Worm (Caenorhabditis elegans) whole organism, L1 larva: ENCODE results near the gene cdkl-1.

Experiments used
- C34B4.2 ChIP-seq: sonication (generic microtip); optimal IDR thresholded peaks from 2 replicates; lab custom pipeline; 2017; ENCODE audit warnings: mild to moderate bottlenecking, missing genetic modification characterization, missing compliant biosample characterization
- Y116A8C.19 ChIP-seq: sonication (generic microtip); optimal IDR thresholded peaks from 2 replicates; lab custom pipeline; 2016; ENCODE audit warnings: missing compliant biosample characterization, missing genetic modification characterization, borderline replicate concordance
- aly-2 ChIP-seq: fragments of 150-350 bp; optimal IDR thresholded peaks from 2 replicates; lab custom pipeline; 2014; ENCODE audit warnings: missing biosample characterization, missing genetic modification characterization
- ama-1 ChIP-seq: fragments of 150-350 bp; optimal IDR thresholded peaks from 2 replicates; lab custom pipeline; 2014
- blmp-1 ChIP-seq: fragments of 150-350 bp; optimal IDR thresholded peaks from 2 replicates; lab custom pipeline; 2014; ENCODE audit warnings: missing biosample characterization, missing genetic modification characterization
- ceh-63 ChIP-seq: fragments of 200-800 bp; sonication (Bioruptor generic); optimal IDR thresholded peaks from 2 replicates; lab custom pipeline; 2018; ENCODE audit warnings: mild to moderate bottlenecking, missing genetic modification characterization, missing compliant biosample characterization
- ceh-8 ChIP-seq: fragments of 200-800 bp; sonication (Bioruptor generic); optimal IDR thresholded peaks from 2 replicates; lab custom pipeline; 2018; ENCODE audit warnings: mild to moderate bottlenecking, missing genetic modification characterization, moderate library complexity, missing compliant biosample characterization
- ceh-88 ChIP-seq: fragments of 200-800 bp; sonication (Bioruptor generic); IDR thresholded peaks from 2 replicates; pipeline ENCODE4 v1.3.6; 2022; ENCODE audit warnings: missing genetic modification characterization, missing compliant biosample characterization
- ceh-90 ChIP-seq: sonication (generic microtip); optimal IDR thresholded peaks from 2 replicates; lab custom pipeline; 2016; ENCODE audit warnings: missing genetic modification characterization, missing compliant biosample characterization
- dpl-1 ChIP-seq, 3 experiments: fragments of 150-350 bp in 2 of 3; sonication (generic microtip) in 1 of 3; optimal IDR thresholded peaks; 2 replicates each; lab custom pipeline; 2014 to 2017; ENCODE audit warnings: missing biosample characterization in 3 of 3, missing genetic modification characterization in 3 of 3, missing genetic modification reagents in 3 of 3
- dsc-1 ChIP-seq: sonication (generic microtip); optimal IDR thresholded peaks from 2 replicates; lab custom pipeline; 2016; ENCODE audit warnings: mild to moderate bottlenecking, missing genetic modification characterization, missing compliant biosample characterization
- efl-1 ChIP-seq, 4 experiments: fragments of 150-350 bp; optimal IDR thresholded peaks in 3 of 4; peaks in 1 of 4; 1 replicate in 1 of 4; 2 replicates in 3 of 4; lab custom pipeline; 2014; ENCODE audit warnings: missing biosample characterization in 2 of 4, missing genetic modification characterization in 2 of 4, missing genetic modification reagents in 2 of 4
- egl-13 ChIP-seq: sonication (generic microtip); optimal IDR thresholded peaks from 2 replicates; lab custom pipeline; 2016; ENCODE audit warnings: missing genotype, missing genetic modification reagents, missing genetic modification characterization, missing compliant biosample characterization
- egl-27 ChIP-seq, 2 experiments: fragments of 150-350 bp in 1 of 2; sonication (generic microtip); optimal IDR thresholded peaks; 3 replicates each; lab custom pipeline; 2017 to 2018; ENCODE audit warnings: missing biosample characterization in 2 of 2, missing genetic modification characterization in 2 of 2, missing genetic modification reagents in 2 of 2
- elt-2 ChIP-seq: sonication (generic microtip); optimal IDR thresholded peaks from 2 replicates; lab custom pipeline; 2016; ENCODE audit warnings: missing genetic modification characterization, mild to moderate bottlenecking, inconsistent platforms, missing compliant biosample characterization, missing genetic modification reagents
- elt-3 ChIP-seq, 6 experiments: fragments of 150-350 bp in 1 of 6; sonication (generic microtip); optimal IDR thresholded peaks; 2 replicates each; lab custom pipeline; 2017 to 2018; ENCODE audit warnings: missing biosample characterization in 6 of 6, missing genetic modification characterization in 6 of 6, inconsistent platforms in 1 of 6
- ets-5 ChIP-seq: fragments of 200-800 bp; sonication (Bioruptor generic); IDR thresholded peaks from 2 replicates; pipeline ENCODE4 v1.3.6; 2022; ENCODE audit warnings: missing genetic modification characterization, missing compliant biosample characterization
- fkh-4 ChIP-seq: sonication (generic microtip); optimal IDR thresholded peaks from 2 replicates; lab custom pipeline; 2016; ENCODE audit warnings: missing compliant biosample characterization, missing genetic modification characterization, borderline replicate concordance
- fkh-8 ChIP-seq: sonication (generic microtip); optimal IDR thresholded peaks from 2 replicates; lab custom pipeline; 2016; ENCODE audit warnings: mild to moderate bottlenecking, missing genetic modification characterization, missing compliant biosample characterization
- fos-1 ChIP-seq: fragments of 150-350 bp; optimal IDR thresholded peaks from 2 replicates; lab custom pipeline; 2014; ENCODE audit warnings: missing biosample characterization, missing genetic modification characterization
- hlh-17 ChIP-seq: fragments of 200-800 bp; sonication (Bioruptor generic); optimal IDR thresholded peaks from 2 replicates; lab custom pipeline; 2018; ENCODE audit warnings: missing genetic modification characterization, mild to moderate bottlenecking, missing compliant biosample characterization, moderate library complexity, borderline replicate concordance
- hlh-4 ChIP-seq: sonication (generic microtip); optimal IDR thresholded peaks from 2 replicates; lab custom pipeline; 2016; ENCODE audit warnings: mild to moderate bottlenecking, missing genetic modification characterization, missing compliant biosample characterization
- hpl-2 ChIP-seq: fragments of 150-350 bp; optimal IDR thresholded peaks from 2 replicates; lab custom pipeline; 2014; ENCODE audit warnings: missing biosample characterization, missing genetic modification reagents, missing genetic modification characterization
- irx-1 ChIP-seq: sonication (generic microtip); optimal IDR thresholded peaks from 2 replicates; lab custom pipeline; 2016; ENCODE audit warnings: missing genetic modification characterization, missing compliant biosample characterization
- isw-1 ChIP-seq: fragments of 200-800 bp; sonication (Bioruptor generic); IDR thresholded peaks from 2 replicates; pipeline ENCODE4 v1.3.6; 2022; ENCODE audit warnings: missing genetic modification characterization, missing compliant biosample characterization
- jun-1 ChIP-seq: fragments of 150-350 bp; optimal IDR thresholded peaks from 2 replicates; lab custom pipeline; 2014; ENCODE audit warnings: missing biosample characterization, missing genetic modification reagents, missing genetic modification characterization
- lin-35 ChIP-seq, 2 experiments: fragments of 150-350 bp; optimal IDR thresholded peaks; 2 replicates each; lab custom pipeline; 2014; ENCODE audit warnings: missing biosample characterization in 2 of 2, missing genetic modification characterization in 2 of 2, missing genetic modification reagents in 2 of 2
- lir-3 ChIP-seq: sonication (generic microtip); optimal IDR thresholded peaks from 2 replicates; lab custom pipeline; 2016; ENCODE audit warnings: mild to moderate bottlenecking, missing genetic modification characterization, moderate library complexity, missing compliant biosample characterization; ENCODE audit not compliant: poor library complexity
- lsy-2 ChIP-seq, 2 experiments: fragments of 150-350 bp; optimal IDR thresholded peaks; 2 replicates each; lab custom pipeline; 2014; ENCODE audit warnings: missing biosample characterization in 2 of 2, missing genetic modification characterization in 2 of 2
- mdl-1 ChIP-seq, 2 experiments: fragments of 150-350 bp; optimal IDR thresholded peaks; 2 replicates each; lab custom pipeline; 2014 to 2017; ENCODE audit warnings: missing biosample characterization in 2 of 2, missing genetic modification characterization in 2 of 2, inconsistent platforms in 1 of 2
- mef-2 ChIP-seq: fragments of 150-350 bp; optimal IDR thresholded peaks from 2 replicates; lab custom pipeline; 2014; ENCODE audit warnings: missing biosample characterization, missing genetic modification characterization
- mep-1 ChIP-seq: fragments of 150-350 bp; optimal IDR thresholded peaks from 2 replicates; lab custom pipeline; 2014; ENCODE audit warnings: missing biosample characterization, missing genetic modification characterization
- nhr-11 ChIP-seq: fragments of 150-350 bp; optimal IDR thresholded peaks from 2 replicates; lab custom pipeline; 2014; ENCODE audit warnings: missing biosample characterization, missing genetic modification characterization
- nhr-12 ChIP-seq: sonication (generic microtip); optimal IDR thresholded peaks from 2 replicates; lab custom pipeline; 2017; ENCODE audit warnings: missing biosample characterization, missing genetic modification characterization
- nhr-19 ChIP-seq: fragments of 200-800 bp; sonication (Bioruptor generic); conservative IDR thresholded peaks from 2 replicates; pipeline ENCODE4 v1.3.6; 2022; ENCODE audit warnings: missing genetic modification characterization, missing compliant biosample characterization
- nhr-20 ChIP-seq: sonication (generic microtip); optimal IDR thresholded peaks from 2 replicates; lab custom pipeline; 2016; ENCODE audit warnings: mild to moderate bottlenecking, missing genetic modification characterization, missing compliant biosample characterization
- nhr-47 ChIP-seq: sonication (generic microtip); optimal IDR thresholded peaks from 2 replicates; lab custom pipeline; 2016; ENCODE audit warnings: mild to moderate bottlenecking, missing genetic modification characterization, moderate library complexity, missing compliant biosample characterization
- nhr-77 ChIP-seq: fragments of 150-350 bp; optimal IDR thresholded peaks from 2 replicates; lab custom pipeline; 2014; ENCODE audit warnings: missing biosample characterization, missing genetic modification characterization
- nhr-84 ChIP-seq: sonication (generic microtip); optimal IDR thresholded peaks from 2 replicates; lab custom pipeline; 2017; ENCODE audit warnings: missing biosample characterization, missing genetic modification characterization
- nhr-85 ChIP-seq: sonication (generic microtip); peaks from one replicate; lab custom pipeline; 2016; ENCODE audit warnings: missing genetic modification characterization, inconsistent platforms, missing compliant biosample characterization
- nhr-90 ChIP-seq: sonication (generic microtip); optimal IDR thresholded peaks from 2 replicates; lab custom pipeline; 2016; ENCODE audit warnings: mild to moderate bottlenecking, missing genetic modification characterization, missing compliant biosample characterization; ENCODE audit not compliant: poor library complexity
- pax-3 ChIP-seq: fragments of 200-800 bp; sonication (Bioruptor generic); optimal IDR thresholded peaks from 2 replicates; lab custom pipeline; 2018; ENCODE audit warnings: mild to moderate bottlenecking, missing genetic modification characterization, moderate library complexity, missing compliant biosample characterization
- snu-23 ChIP-seq: sonication (generic microtip); optimal IDR thresholded peaks from 2 replicates; lab custom pipeline; 2016; ENCODE audit warnings: missing genetic modification characterization, missing compliant biosample characterization
- sox-4 ChIP-seq: sonication (generic microtip); optimal IDR thresholded peaks from 2 replicates; lab custom pipeline; 2016; ENCODE audit warnings: missing genetic modification characterization, missing compliant biosample characterization
- sup-37 ChIP-seq: fragments of 200-800 bp; sonication (Bioruptor generic); optimal IDR thresholded peaks from 2 replicates; lab custom pipeline; 2018; ENCODE audit warnings: mild to moderate bottlenecking, missing genetic modification characterization, missing compliant biosample characterization
- swsn-7 ChIP-seq: sonication (generic microtip); optimal IDR thresholded peaks from 2 replicates; lab custom pipeline; 2016; ENCODE audit warnings: missing genetic modification characterization, missing compliant biosample characterization
- tbx-2 ChIP-seq: sonication (generic microtip); optimal IDR thresholded peaks from 2 replicates; lab custom pipeline; 2016; ENCODE audit warnings: missing genetic modification characterization, missing compliant biosample characterization
- tlp-1 ChIP-seq: fragments of 150-350 bp; optimal IDR thresholded peaks from 2 replicates; lab custom pipeline; 2014; ENCODE audit warnings: missing biosample characterization, missing genetic modification characterization
- unc-130 ChIP-seq: fragments of 150-350 bp; optimal IDR thresholded peaks from 2 replicates; lab custom pipeline; 2017; ENCODE audit warnings: missing biosample characterization, missing genetic modification characterization, inconsistent platforms
- unc-98 ChIP-seq: fragments of 200-800 bp; sonication (Bioruptor generic); IDR thresholded peaks from 2 replicates; pipeline ENCODE4 v1.3.6; 2022; ENCODE audit warnings: missing genetic modification characterization, missing compliant biosample characterization
- zag-1 ChIP-seq: fragments of 150-350 bp; optimal IDR thresholded peaks from 2 replicates; lab custom pipeline; 2014; ENCODE audit warnings: missing biosample characterization, missing genetic modification characterization
- ztf-11 ChIP-seq, 2 experiments: sonication (generic microtip); optimal IDR thresholded peaks; 2 replicates each; lab custom pipeline; 2016 to 2017; ENCODE audit warnings: missing genetic modification characterization in 2 of 2, missing biosample characterization in 1 of 2, missing compliant biosample characterization in 1 of 2
- ztf-4 ChIP-seq: fragments of 150-350 bp; optimal IDR thresholded peaks from 2 replicates; lab custom pipeline; 2014; ENCODE audit warnings: missing biosample characterization, missing genetic modification characterization

Gene cdkl-1

ce11 chrV:11121247-11121646 is 22.5 kb downstream of the cdkl-1 start:
- TF ChIP-seq fkh-4 (tag; lab: Kevin White, UChicago) (no peak), ceh-8 (GFP tag; lab: Kevin White, UChicago) (no peak), ceh-88 (no peak), ets-5 (no peak), lin-35 (GFP tag; optimal IDR thresholded peaks at IDR 0.05; lab: Kevin White, UChicago) (peak; percentile 32 to 66), nhr-11 (tag; lab: Kevin White, UChicago) (no peak), swsn-7 (tag; lab: Kevin White, UChicago) (peak; percentile 24), ztf-4 (tag; lab: Kevin White, UChicago) (no peak), tbx-2 (tag; lab: Kevin White, UChicago) (no peak), nhr-19 (GFP tag; lab: Robert Waterston, UW) (peak; percentile 23; the same call in 1 of the 2 replicates), tlp-1 (tag; lab: Kevin White, UChicago) (no peak), nhr-84 (tag; lab: Kevin White, UChicago) (no peak), elt-2 (tag; lab: Kevin White, UChicago) (no peak), hpl-2 (GFP tag; lab: Kevin White, UChicago) (no peak), mep-1 (tag; lab: Kevin White, UChicago) (peak; percentile 56), irx-1 (tag; lab: Kevin White, UChicago) (no peak), sox-4 (tag; lab: Kevin White, UChicago) (no peak), elt-3 (tag; optimal IDR thresholded peaks at IDR 0.05; lab: Kevin White, UChicago) (no peak), mdl-1 (tag; optimal IDR thresholded peaks at IDR 0.05; lab: Kevin White, UChicago) (peak in 1 of 2 experiments; percentile 84), nhr-12 (tag; lab: Kevin White, UChicago) (no peak), nhr-47 (no peak), dpl-1 (GFP tag; optimal IDR thresholded peaks at IDR 0.05; lab: Kevin White, UChicago) (peak in 2 of 3 experiments; percentile 30 to 63), ztf-11 (tag; optimal IDR thresholded peaks at IDR 0.05; lab: Kevin White, UChicago) (no peak), ceh-90 (tag; lab: Kevin White, UChicago) (no peak), jun-1 (tag; lab: Kevin White, UChicago) (no peak), mef-2 (tag; lab: Kevin White, UChicago) (no peak), pax-3 (tag; lab: Kevin White, UChicago) (no peak), ceh-63 (GFP tag; lab: Kevin White, UChicago) (no peak), zag-1 (tag; lab: Kevin White, UChicago) (no peak), nhr-90 (tag; lab: Kevin White, UChicago) (no peak), nhr-85 (tag; lab: Kevin White, UChicago) (no peak), efl-1 (optimal IDR thresholded peaks at IDR 0.05; lab: Kevin White, UChicago) (peak; percentile 41 to 43), efl-1 (GFP tag; optimal IDR thresholded peaks at IDR 0.05 in 1 of 2; lab: Kevin White, UChicago) (peak in 1 of 2 experiments; percentile 36), unc-98 (GFP tag; lab: Robert Waterston, UW) (no peak), dsc-1 (no peak), fkh-8 (tag; lab: Kevin White, UChicago) (peak; percentile 31), sup-37 (no peak), aly-2 (tag; lab: Kevin White, UChicago) (no peak), snu-23 (GFP tag; lab: Kevin White, UChicago) (peak; percentile 74), blmp-1 (tag; lab: Kevin White, UChicago) (peak; percentile 56), hlh-17 (GFP tag; lab: Kevin White, UChicago) (no peak), isw-1 (no peak), lsy-2 (tag; optimal IDR thresholded peaks at IDR 0.05; lab: Kevin White, UChicago) (peak; percentile 44 to 65), nhr-20 (tag; lab: Kevin White, UChicago) (peak; percentile 49), lir-3 (tag; lab: Kevin White, UChicago) (peak; percentile 38), egl-13 (tag; lab: Kevin White, UChicago) (no peak), unc-130 (tag; lab: Kevin White, UChicago) (peak; percentile 48), Y116A8C.19 (tag; lab: Kevin White, UChicago) (no peak), egl-27 (tag; optimal IDR thresholded peaks at IDR 0.05; lab: Kevin White, UChicago) (no peak), fos-1 (tag; lab: Kevin White, UChicago) (no peak), nhr-77 (tag; lab: Kevin White, UChicago) (no peak), C34B4.2 (tag; lab: Kevin White, UChicago) (no peak), hlh-4 (no peak), ama-1 (lab: Kevin White, UChicago) (no peak)
